Fruit fly (Drosophila melanogaster): Measurements from ENCODE around the gene BBS5.
A peak's percentile ranks its signal among the peaks of the same experiment; 100 is the strongest.

Gene BBS5

dm6 chr3R:4804126-4804649 lies 11.9 kb upstream of the BBS5 start (continued):
- TF ChIP-seq CG33557 (GFP tag; optimal IDR thresholded peaks at IDR 0.05), result no peak
- TF ChIP-seq zf30C (GFP tag; optimal IDR thresholded peaks at IDR 0.05), result no peak
- no peak for TF ChIP-seq D19B (GFP tag; optimal IDR thresholded peaks at IDR 0.05)
- no peak for TF ChIP-seq ase (GFP tag; IDR thresholded peaks at IDR 0.05)
- no peak for TF ChIP-seq CG11093 (GFP tag; IDR thresholded peaks at IDR 0.05)
- TF ChIP-seq BEAF-32 (GFP tag; optimal IDR thresholded peaks at IDR 0.05), result peak; percentile 66
- no peak for TF ChIP-seq ewg (GFP tag; optimal IDR thresholded peaks at IDR 0.05)
- TF ChIP-seq dan (GFP tag; IDR thresholded peaks at IDR 0.05), result no peak
- no peak for TF ChIP-seq CG11723 (GFP tag; optimal IDR thresholded peaks at IDR 0.05)
- no peak for TF ChIP-seq cato (GFP tag; optimal IDR thresholded peaks at IDR 0.05; ENCODE audit: borderline replicate concordance)
- TF ChIP-seq CG18476 (GFP tag; optimal IDR thresholded peaks at IDR 0.05), result no peak
- TF ChIP-seq CG10267 (tag; optimal IDR thresholded peaks at IDR 0.05), result no peak
- no peak for TF ChIP-seq Pdp1 (GFP tag; optimal IDR thresholded peaks at IDR 0.05)
- TF ChIP-seq Tbp (GFP tag; optimal IDR thresholded peaks at IDR 0.05), result no peak
- no peak for TF ChIP-seq bab2 (GFP tag; optimal IDR thresholded peaks at IDR 0.05)
- TF ChIP-seq CG9437 (GFP tag; optimal IDR thresholded peaks at IDR 0.05), result no peak
- TF ChIP-seq tna (GFP tag; IDR thresholded peaks at IDR 0.05; ENCODE audit: partially characterized antibody), result no peak
- no peak for TF ChIP-seq Hand (GFP tag; optimal IDR thresholded peaks at IDR 0.05)
- TF ChIP-seq Nf-YC (tag; optimal IDR thresholded peaks at IDR 0.05), result no peak
- no peak for TF ChIP-seq CG15601 (tag; optimal IDR thresholded peaks at IDR 0.05)
- peak; percentile 65 for TF ChIP-seq row (GFP tag; IDR thresholded peaks at IDR 0.05)
- no peak for TF ChIP-seq CG6854 (GFP tag; optimal IDR thresholded peaks at IDR 0.05)
- TF ChIP-seq sug (tag; optimal IDR thresholded peaks at IDR 0.05), result peak; percentile 93
- peak; percentile 53 for TF ChIP-seq CG14441 (GFP tag; IDR thresholded peaks at IDR 0.05)
- TF ChIP-seq lmd (GFP tag; IDR thresholded peaks at IDR 0.05), result peak; percentile 41
- TF ChIP-seq p53 (GFP tag; optimal IDR thresholded peaks at IDR 0.05), result no peak
- TF ChIP-seq crol (GFP tag; IDR thresholded peaks at IDR 0.05), result no peak
- TF ChIP-seq Fer3 (tag; optimal IDR thresholded peaks at IDR 0.05), result no peak
- no peak for TF ChIP-seq CG3407 (GFP tag; optimal IDR thresholded peaks at IDR 0.05)
- TF ChIP-seq Kr (GFP tag; optimal IDR thresholded peaks at IDR 0.05), result no peak
- no peak for TF ChIP-seq CG15514 (GFP tag; optimal IDR thresholded peaks at IDR 0.05)
- TF ChIP-seq Fer1 (GFP tag; optimal IDR thresholded peaks at IDR 0.05), result no peak
- no peak for TF ChIP-seq CG32767 (GFP tag; IDR thresholded peaks at IDR 0.05)
- no peak for TF ChIP-seq Sox100B (GFP tag; optimal IDR thresholded peaks at IDR 0.05)
- TF ChIP-seq CG6689 (GFP tag; IDR thresholded peaks at IDR 0.05), result peak; percentile 34; the same call in 1 of the 2 replicates
- peak; percentile 40 for TF ChIP-seq CG10209 (GFP tag; optimal IDR thresholded peaks at IDR 0.05)
- no peak for TF ChIP-seq bigmax (GFP tag; optimal IDR thresholded peaks at IDR 0.05)
- no peak for TF ChIP-seq ems (GFP tag; optimal IDR thresholded peaks at IDR 0.05)
- TF ChIP-seq CG9609 (GFP tag; optimal IDR thresholded peaks at IDR 0.05), result no peak
- TF ChIP-seq insv (GFP tag; optimal IDR thresholded peaks at IDR 0.05), result no peak
- no peak for TF ChIP-seq CG14050 (GFP tag; IDR thresholded peaks at IDR 0.05)
- TF ChIP-seq C15 (GFP tag; IDR thresholded peaks at IDR 0.05), result no peak
- no peak for TF ChIP-seq CG12104 (GFP tag; optimal IDR thresholded peaks at IDR 0.05)
- 0 out of 2 replicates have a peak, but pooled peaks have one; percentile 12 for TF ChIP-seq ttk (GFP tag; IDR thresholded peaks at IDR 0.05)
- no peak for TF ChIP-seq lola (GFP tag; optimal IDR thresholded peaks at IDR 0.05)
- peak; percentile 29; the same call in 1 of the 2 replicates for TF ChIP-seq seq (GFP tag; IDR thresholded peaks at IDR 0.05)
- no peak for TF ChIP-seq CG15479 (GFP tag; optimal IDR thresholded peaks at IDR 0.05)
- no peak for TF ChIP-seq CG5180 (GFP tag; optimal IDR thresholded peaks at IDR 0.05)
- TF ChIP-seq CG2199 (GFP tag; IDR thresholded peaks at IDR 0.05), result peak; percentile 94
- TF ChIP-seq tup (GFP tag; optimal IDR thresholded peaks at IDR 0.05), result no peak
